Worm (Caenorhabditis elegans) whole organism, late embryonic: ENCODE measurements around the gene F34D6.1.

ENCODE experiments used
- C08G9.2 ChIP-seq: sonication (generic microtip); optimal IDR thresholded peaks from 2 replicates; lab custom pipeline; 2016; ENCODE audit warnings: mild to moderate bottlenecking, missing genetic modification characterization, moderate library complexity, missing compliant biosample characterization
- C38D4.7 ChIP-seq: fragments of 200-800 bp; sonication (Bioruptor generic); optimal IDR thresholded peaks from 2 replicates; lab custom pipeline; 2018; ENCODE audit warnings: mild to moderate bottlenecking, missing genetic modification characterization, moderate library complexity, missing compliant biosample characterization
- F13H6.1 ChIP-seq: sonication (generic microtip); optimal IDR thresholded peaks from 2 replicates; lab custom pipeline; 2016; ENCODE audit warnings: missing genetic modification characterization, missing compliant biosample characterization
- K02D7.2 ChIP-seq: sonication (generic microtip); optimal IDR thresholded peaks from 2 replicates; lab custom pipeline; 2017; ENCODE audit warnings: mild to moderate bottlenecking, missing genetic modification characterization, missing compliant biosample characterization
- T23F11.4 ChIP-seq: fragments of 200-800 bp; sonication (Bioruptor generic); optimal IDR thresholded peaks from 2 replicates; lab custom pipeline; 2018; ENCODE audit warnings: mild to moderate bottlenecking, missing genetic modification characterization, missing compliant biosample characterization
- ahr-1 ChIP-seq: sonication (generic microtip); optimal IDR thresholded peaks from 2 replicates; lab custom pipeline; 2016; ENCODE audit warnings: missing genetic modification characterization, missing compliant biosample characterization
- ceh-18 ChIP-seq: sonication (generic microtip); optimal IDR thresholded peaks from 2 replicates; lab custom pipeline; 2016; ENCODE audit warnings: missing genetic modification characterization, missing compliant biosample characterization
- ceh-19 ChIP-seq: fragments of 200-800 bp; sonication (Bioruptor generic); optimal IDR thresholded peaks from 2 replicates; lab custom pipeline; 2018; ENCODE audit warnings: mild to moderate bottlenecking, missing genetic modification characterization, missing compliant biosample characterization
- ceh-22 ChIP-seq: sonication (generic microtip); optimal IDR thresholded peaks from 2 replicates; lab custom pipeline; 2017; ENCODE audit warnings: missing biosample characterization, missing genetic modification characterization
- ceh-34 ChIP-seq: sonication (generic microtip); optimal IDR thresholded peaks from 2 replicates; lab custom pipeline; 2016; ENCODE audit warnings: mild to moderate bottlenecking, missing genetic modification characterization, missing compliant biosample characterization
- ceh-48 ChIP-seq: sonication (generic microtip); optimal IDR thresholded peaks from 2 replicates; lab custom pipeline; 2016; ENCODE audit warnings: missing genetic modification characterization, inconsistent platforms, missing compliant biosample characterization
- dmd-4 ChIP-seq: sonication (generic microtip); optimal IDR thresholded peaks from 2 replicates; lab custom pipeline; 2016; ENCODE audit warnings: borderline replicate concordance, missing genetic modification characterization, missing compliant biosample characterization
- dve-1 ChIP-seq: sonication (generic microtip); optimal IDR thresholded peaks from 2 replicates; lab custom pipeline; 2017; ENCODE audit warnings: antibody characterized with exemption, mild to moderate bottlenecking, missing genetic modification characterization, missing compliant biosample characterization
- elt-2 ChIP-seq: sonication (generic microtip); optimal IDR thresholded peaks from 2 replicates; lab custom pipeline; 2016; ENCODE audit warnings: missing genetic modification reagents, missing genetic modification characterization, missing compliant biosample characterization
- ets-4 ChIP-seq: sonication (generic microtip); optimal IDR thresholded peaks from 2 replicates; lab custom pipeline; 2016; ENCODE audit warnings: missing genetic modification characterization, missing compliant biosample characterization
- eyg-1 ChIP-seq: sonication (generic microtip); optimal IDR thresholded peaks from 2 replicates; lab custom pipeline; 2016; ENCODE audit warnings: missing genotype, missing genetic modification characterization, missing compliant biosample characterization
- fkh-10 ChIP-seq: fragments of 150-350 bp; optimal IDR thresholded peaks from 2 replicates; lab custom pipeline; 2014; ENCODE audit warnings: missing biosample characterization, missing genetic modification reagents, missing genetic modification characterization
- fkh-6 ChIP-seq: sonication (generic microtip); optimal IDR thresholded peaks from 2 replicates; lab custom pipeline; 2016; ENCODE audit warnings: missing genetic modification characterization, missing compliant biosample characterization
- hlh-13 ChIP-seq: fragments of 200-800 bp; sonication (Bioruptor generic); optimal IDR thresholded peaks from 2 replicates; lab custom pipeline; 2018; ENCODE audit warnings: mild to moderate bottlenecking, missing genetic modification characterization, missing compliant biosample characterization
- hlh-15 ChIP-seq: sonication (generic microtip); optimal IDR thresholded peaks from 2 replicates; lab custom pipeline; 2016; ENCODE audit warnings: missing genetic modification characterization, missing compliant biosample characterization
- hlh-6 ChIP-seq: sonication (generic microtip); optimal IDR thresholded peaks from 2 replicates; lab custom pipeline; 2016; ENCODE audit warnings: missing genotype, missing genetic modification characterization, missing compliant biosample characterization
- hlh-8 ChIP-seq: sonication (generic microtip); optimal IDR thresholded peaks from 2 replicates; lab custom pipeline; 2016; ENCODE audit warnings: missing genotype, missing genetic modification characterization, missing compliant biosample characterization
- lin-11 ChIP-seq: fragments of 200-800 bp; sonication (Bioruptor generic); optimal IDR thresholded peaks from 2 replicates; lab custom pipeline; 2018; ENCODE audit warnings: mild to moderate bottlenecking, missing genetic modification characterization, missing compliant biosample characterization
- madf-2 ChIP-seq: sonication (generic microtip); optimal IDR thresholded peaks from 2 replicates; lab custom pipeline; 2017; ENCODE audit warnings: missing genetic modification characterization, missing compliant biosample characterization
- mec-3 ChIP-seq: sonication (generic microtip); optimal IDR thresholded peaks from 2 replicates; lab custom pipeline; 2016; ENCODE audit warnings: borderline replicate concordance, missing genetic modification characterization, missing compliant biosample characterization
- nfya-1 ChIP-seq: sonication (generic microtip); optimal IDR thresholded peaks from 2 replicates; lab custom pipeline; 2017; ENCODE audit warnings: missing genetic modification characterization, mild to moderate bottlenecking, missing compliant biosample characterization, antibody characterized with exemption, moderate library complexity
- nhr-232 ChIP-seq: sonication (generic microtip); optimal IDR thresholded peaks from 2 replicates; lab custom pipeline; 2016; ENCODE audit warnings: missing genetic modification characterization, missing compliant biosample characterization
- npax-4 ChIP-seq: sonication (generic microtip); optimal IDR thresholded peaks from 2 replicates; lab custom pipeline; 2016; ENCODE audit warnings: missing genetic modification characterization, missing compliant biosample characterization
- pag-3 ChIP-seq: sonication (generic microtip); optimal IDR thresholded peaks from 2 replicates; lab custom pipeline; 2016; ENCODE audit warnings: missing compliant biosample characterization, missing genetic modification characterization, borderline replicate concordance
- pat-9 ChIP-seq: fragments of 200-800 bp; sonication (Bioruptor generic); optimal IDR thresholded peaks from 2 replicates; lab custom pipeline; 2018; ENCODE audit warnings: mild to moderate bottlenecking, missing genetic modification characterization, moderate library complexity, missing compliant biosample characterization
- pha-4 ChIP-seq: fragments of 150-350 bp; optimal IDR thresholded peaks from 2 replicates; lab custom pipeline; 2018; ENCODE audit warnings: missing biosample characterization, missing genetic modification reagents, missing genetic modification characterization
- pros-1 ChIP-seq: fragments of 150-350 bp; optimal IDR thresholded peaks from 2 replicates; lab custom pipeline; 2014; ENCODE audit warnings: missing biosample characterization, missing genetic modification reagents, missing genetic modification characterization
- ref-2 ChIP-seq: sonication (generic microtip); optimal IDR thresholded peaks from 2 replicates; lab custom pipeline; 2016; ENCODE audit warnings: missing genetic modification characterization, missing compliant biosample characterization
- rnt-1 ChIP-seq: sonication (generic microtip); optimal IDR thresholded peaks from 2 replicates; lab custom pipeline; 2016; ENCODE audit warnings: missing genetic modification characterization, missing compliant biosample characterization
- sox-2 ChIP-seq: fragments of 200-800 bp; sonication (Bioruptor generic); IDR thresholded peaks from 2 replicates; pipeline ENCODE4 v1.3.6; 2022; ENCODE audit warnings: missing genetic modification reagents, missing genetic modification characterization, missing compliant biosample characterization
- syd-9 ChIP-seq: sonication (generic microtip); optimal IDR thresholded peaks from 2 replicates; lab custom pipeline; 2016; ENCODE audit warnings: mild to moderate bottlenecking, missing genetic modification characterization, moderate library complexity, missing compliant biosample characterization
- tbx-2 ChIP-seq: sonication (generic microtip); optimal IDR thresholded peaks from 2 replicates; lab custom pipeline; 2016; ENCODE audit warnings: missing genetic modification characterization, missing compliant biosample characterization
- ttx-3 ChIP-seq: sonication (generic microtip); optimal IDR thresholded peaks from 2 replicates; lab custom pipeline; 2016; ENCODE audit warnings: missing genetic modification reagents, missing genetic modification characterization, missing compliant biosample characterization
- unc-42 ChIP-seq: sonication (generic microtip); optimal IDR thresholded peaks from 2 replicates; lab custom pipeline; 2016; ENCODE audit warnings: missing genotype, missing genetic modification characterization, missing compliant biosample characterization
- unc-55 ChIP-seq: sonication (generic microtip); optimal IDR thresholded peaks from 2 replicates; lab custom pipeline; 2017; ENCODE audit warnings: missing biosample characterization, missing genetic modification reagents, missing genetic modification characterization
- unc-86 ChIP-seq: sonication (generic microtip); optimal IDR thresholded peaks from 2 replicates; lab custom pipeline; 2016; ENCODE audit warnings: missing genetic modification characterization, missing compliant biosample characterization
- ztf-16 ChIP-seq: sonication (generic microtip); optimal IDR thresholded peaks from 2 replicates; lab custom pipeline; 2017; ENCODE audit warnings: missing genetic modification characterization, missing compliant biosample characterization

The F34D6.1 gene

DNA sequence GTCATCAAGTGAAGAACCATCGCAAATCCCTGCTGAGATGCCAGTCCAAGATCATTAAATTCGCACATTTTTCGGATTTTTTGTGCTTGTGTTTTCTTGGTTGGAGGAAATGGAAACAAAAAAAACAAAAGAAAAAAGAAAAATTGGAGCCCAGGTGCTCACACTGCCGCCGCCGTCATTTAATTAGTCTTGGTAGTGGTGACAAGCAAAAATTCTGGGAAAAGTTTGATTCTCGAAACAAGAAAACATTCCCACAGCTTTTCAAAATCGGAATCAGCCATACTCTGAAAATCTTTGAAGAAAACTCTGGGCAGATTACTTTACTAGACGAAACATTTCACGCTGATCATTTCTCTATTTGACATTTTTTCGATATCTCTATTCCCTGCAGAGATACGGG is 24.2 kb upstream of the F34D6.1 start, which contains the start of gene srh-128:
TSS of gene srh-128 (minus strand) at position 101 of the 400 bp plus-strand sequence.
- TF ChIP-seq pha-4 (tag; lab: Kevin White, UChicago) (no peak), fkh-6 (tag; lab: Kevin White, UChicago) (no peak), unc-86 (no peak), ceh-19 (GFP tag; lab: Kevin White, UChicago) (no peak), T23F11.4 (GFP tag; lab: Kevin White, UChicago) (no peak), pat-9 (no peak), ref-2 (no peak), C08G9.2 (tag; lab: Kevin White, UChicago) (no peak), ceh-34 (tag; lab: Kevin White, UChicago) (no peak), C38D4.7 (no peak), hlh-13 (GFP tag; lab: Kevin White, UChicago) (no peak), rnt-1 (no peak)
- TF ChIP-seq, all 69 proteins: peak for 0

DNA sequence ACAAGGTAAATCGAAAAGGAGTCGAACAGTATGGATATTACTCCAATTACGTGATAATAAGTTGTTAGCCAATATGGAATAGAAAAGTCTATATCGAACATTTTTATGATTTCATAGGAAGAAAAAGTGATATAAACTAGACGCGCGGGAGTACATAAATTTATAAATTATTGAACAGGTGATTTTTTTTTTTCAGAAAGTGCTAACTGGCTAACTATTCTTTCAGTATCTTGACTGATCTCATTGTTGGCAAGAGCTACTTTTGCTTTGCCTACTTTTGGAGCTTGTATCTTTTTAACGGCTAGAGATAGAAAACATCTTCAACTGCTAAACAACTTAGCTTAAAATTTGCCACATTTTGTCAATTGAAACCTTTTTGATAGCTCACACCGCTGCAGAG is 21.7 kb upstream of the F34D6.1 start, which contains the start of gene sri-60:
TSS of gene sri-60 (minus strand) at position 101 of the 400 bp plus-strand sequence.
- TF ChIP-seq ttx-3 (tag; lab: Kevin White, UChicago) (no peak), ets-4 (tag; lab: Kevin White, UChicago) (no peak), pros-1 (tag; lab: Kevin White, UChicago) (no peak), hlh-15 (tag; lab: Kevin White, UChicago) (no peak), ceh-19 (GFP tag; lab: Kevin White, UChicago) (no peak), npax-4 (no peak), eyg-1 (tag; lab: Kevin White, UChicago) (no peak), elt-2 (tag; lab: Kevin White, UChicago) (no peak), syd-9 (tag; lab: Kevin White, UChicago) (no peak), sox-2 (GFP tag; lab: Robert Waterston, UW) (no peak), ceh-34 (tag; lab: Kevin White, UChicago) (no peak), ceh-18 (tag; lab: Kevin White, UChicago) (no peak), unc-86 (no peak), fkh-10 (GFP tag; lab: Kevin White, UChicago) (no peak), K02D7.2 (tag; lab: Kevin White, UChicago) (no peak), rnt-1 (no peak), dmd-4 (tag; lab: Kevin White, UChicago) (no peak)

DNA sequence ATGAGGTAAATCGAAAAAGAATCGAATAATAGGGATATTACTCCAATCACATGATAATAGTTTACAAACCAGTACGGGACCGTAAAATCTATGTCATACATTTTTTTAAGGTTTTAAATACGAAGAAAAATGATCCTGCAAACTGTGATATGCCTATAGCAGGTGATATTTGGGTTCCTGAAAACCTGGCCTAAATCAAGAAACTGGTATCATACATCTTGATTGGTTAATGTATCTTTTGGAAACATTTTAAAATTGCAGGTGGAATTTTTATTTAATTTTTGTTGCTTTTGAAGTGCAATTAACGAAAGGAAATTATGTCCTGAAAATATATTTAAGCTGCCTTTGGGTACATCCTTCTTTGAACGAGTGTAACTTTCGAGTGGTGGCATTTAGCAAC is 19.2 kb upstream of the F34D6.1 start, which contains the start of gene sri-61:
TSS of gene sri-61 (minus strand) at position 101 of the 400 bp plus-strand sequence.
- TF ChIP-seq pag-3 (tag; lab: Kevin White, UChicago): no peak
- TF ChIP-seq K02D7.2 (tag; lab: Kevin White, UChicago): no peak
- no peak for TF ChIP-seq fkh-10 (GFP tag; lab: Kevin White, UChicago)
- no peak for TF ChIP-seq T23F11.4 (GFP tag; lab: Kevin White, UChicago)
- no peak for TF ChIP-seq nfya-1 (tag; lab: Kevin White, UChicago)
- TF ChIP-seq mec-3 (tag; lab: Kevin White, UChicago): no peak
- no peak for TF ChIP-seq ahr-1
- no peak for TF ChIP-seq ceh-18 (tag; lab: Kevin White, UChicago)
- TF ChIP-seq dmd-4 (tag; lab: Kevin White, UChicago): no peak
- no peak for TF ChIP-seq ttx-3 (tag; lab: Kevin White, UChicago)
- no peak for TF ChIP-seq nhr-232
- TF ChIP-seq lin-11 (tag; lab: Kevin White, UChicago): no peak
- no peak for TF ChIP-seq ceh-22
- TF ChIP-seq unc-86: no peak
- no peak for TF ChIP-seq ztf-16 (tag; lab: Kevin White, UChicago)
- TF ChIP-seq ceh-48 (tag; lab: Kevin White, UChicago): no peak
- no peak for TF ChIP-seq elt-2 (tag; lab: Kevin White, UChicago)
- no peak for TF ChIP-seq F13H6.1 (tag; lab: Kevin White, UChicago)
- TF ChIP-seq, all 69 proteins: peak for 0

DNA sequence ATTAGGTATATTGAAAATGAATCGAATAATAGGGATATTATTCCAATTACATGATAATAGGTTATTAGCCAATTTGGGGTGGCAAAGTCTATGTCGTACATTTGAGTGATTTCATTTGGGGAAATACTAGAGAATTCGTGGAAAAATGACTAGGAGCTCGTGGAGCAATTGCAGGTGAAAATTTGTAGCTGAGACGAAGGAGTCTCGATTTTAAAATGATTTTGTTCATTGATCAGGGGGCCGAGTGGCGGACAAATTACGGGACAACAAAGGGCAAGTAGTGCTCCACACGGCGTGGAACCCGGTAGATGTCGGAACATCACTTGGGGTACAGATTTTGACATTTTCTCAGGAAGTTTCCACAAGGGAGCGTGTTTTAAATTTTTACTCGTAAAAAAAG is 17.4 kb upstream of the F34D6.1 start, which contains the start of gene sri-62:
TSS of gene sri-62 (minus strand) at position 101 of the 400 bp plus-strand sequence.
- no peak for TF ChIP-seq hlh-8 (tag; lab: Kevin White, UChicago)
- TF ChIP-seq unc-55 (GFP tag; lab: Kevin White, UChicago): no peak
- TF ChIP-seq unc-42 (tag; lab: Kevin White, UChicago): no peak
- no peak for TF ChIP-seq C08G9.2 (tag; lab: Kevin White, UChicago)
- TF ChIP-seq npax-4: no peak
- TF ChIP-seq elt-2 (tag; lab: Kevin White, UChicago): no peak
- TF ChIP-seq dve-1 (tag; lab: Kevin White, UChicago): no peak
- no peak for TF ChIP-seq madf-2 (tag; lab: Kevin White, UChicago)
- no peak for TF ChIP-seq rnt-1
- TF ChIP-seq tbx-2 (tag; lab: Kevin White, UChicago): no peak
- no peak for TF ChIP-seq hlh-6 (tag; lab: Kevin White, UChicago)
- TF ChIP-seq fkh-6 (tag; lab: Kevin White, UChicago): no peak
- no peak for TF ChIP-seq nhr-232
